Worm (Caenorhabditis elegans): ENCODE measurements around the gene col-130.

- TF ChIP-seq nhr-25 (tag; optimal IDR thresholded peaks at IDR 0.05) (no peak), mdl-1 (tag; optimal IDR thresholded peaks at IDR 0.05) (no peak), sea-2 (GFP tag; optimal IDR thresholded peaks at IDR 0.05) (no peak), R02D3.7 (tag; optimal IDR thresholded peaks at IDR 0.05) (no peak), ZK546.5 (tag; optimal IDR thresholded peaks at IDR 0.05) (no peak), unc-39 (tag; optimal IDR thresholded peaks at IDR 0.05) (no peak), nhr-11 (tag; optimal IDR thresholded peaks at IDR 0.05) (no peak), pha-4 (tag; optimal IDR thresholded peaks at IDR 0.05) (no peak), lin-39 (tag; optimal IDR thresholded peaks at IDR 0.05) (no peak), daf-12 (tag; optimal IDR thresholded peaks at IDR 0.05) (no peak), nhr-76 (tag; optimal IDR thresholded peaks at IDR 0.05) (no peak), egl-5 (tag; optimal IDR thresholded peaks at IDR 0.05) (no peak), ztf-11 (tag; optimal IDR thresholded peaks at IDR 0.05) (no peak), aly-2 (tag; optimal IDR thresholded peaks at IDR 0.05) (no peak)
Observed at ce11 chrIV:12398437-12398836, 29.9 kb downstream of the col-130 start, which contains the start of gene acs-20.
